Worm (Caenorhabditis elegans) whole organism, young adult: ENCODE measurements around the gene T18D3.5.

Experiments used
- C06A6.2 ChIP-seq: fragments of 200-800 bp; sonication (Bioruptor generic); conservative IDR thresholded peaks from 2 replicates; pipeline ENCODE4 v1.3.6; 2022; ENCODE audit warnings: missing genetic modification characterization, missing compliant biosample characterization
- F22D6.2 ChIP-seq: sonication (generic microtip); optimal IDR thresholded peaks from 2 replicates; lab custom pipeline; 2016; ENCODE audit warnings: mild to moderate bottlenecking, missing genetic modification characterization, missing compliant biosample characterization
- F33H1.4 ChIP-seq: fragments of 200-800 bp; sonication (Bioruptor generic); IDR thresholded peaks from 2 replicates; pipeline ENCODE4 v1.3.6; 2022; ENCODE audit warnings: missing genetic modification reagents, missing genetic modification characterization, missing compliant biosample characterization
- F37B4.10 ChIP-seq: fragments of 200-800 bp; sonication (Bioruptor generic); IDR thresholded peaks from 2 replicates; pipeline ENCODE4 v1.3.6; 2022; ENCODE audit warnings: missing genetic modification characterization, missing compliant biosample characterization
- F39B2.1 ChIP-seq: fragments of 200-800 bp; sonication (Bioruptor generic); IDR thresholded peaks from 2 replicates; pipeline ENCODE4 v1.3.6; 2022; ENCODE audit warnings: missing genetic modification reagents, missing genetic modification characterization, missing compliant biosample characterization
- F49E8.2 ChIP-seq: sonication (generic microtip); optimal IDR thresholded peaks from 3 replicates; lab custom pipeline; 2017; ENCODE audit warnings: missing genetic modification characterization, mild to moderate bottlenecking, missing compliant biosample characterization, antibody characterized with exemption, moderate library complexity; ENCODE audit not compliant: insufficient read depth
- Y53G8AR.9 ChIP-seq: fragments of 200-800 bp; sonication (Bioruptor generic); conservative IDR thresholded peaks from 2 replicates; pipeline ENCODE4 v1.3.6; 2022; ENCODE audit warnings: missing genetic modification reagents, missing genetic modification characterization, missing compliant biosample characterization
- akir-1 ChIP-seq: fragments of 200-800 bp; sonication (Bioruptor generic); optimal IDR thresholded peaks from 2 replicates; lab custom pipeline; 2018; ENCODE audit warnings: mild to moderate bottlenecking, missing genetic modification characterization, moderate library complexity, missing compliant biosample characterization
- atf-7 ChIP-seq: sonication (generic microtip); optimal IDR thresholded peaks from 2 replicates; lab custom pipeline; 2017; ENCODE audit warnings: mild to moderate bottlenecking, missing genetic modification characterization, missing compliant biosample characterization
- athp-1 ChIP-seq: sonication (generic microtip); optimal IDR thresholded peaks from 2 replicates; lab custom pipeline; 2017; ENCODE audit warnings: mild to moderate bottlenecking, missing genetic modification characterization, missing compliant biosample characterization
- attf-3 ChIP-seq: fragments of 200-800 bp; sonication (Bioruptor generic); conservative IDR thresholded peaks from 2 replicates; pipeline ENCODE4 v1.3.6; 2022; ENCODE audit warnings: missing genetic modification reagents, missing genetic modification characterization, missing compliant biosample characterization
- bed-1 ChIP-seq: fragments of 200-800 bp; sonication (Bioruptor generic); IDR thresholded peaks from 2 replicates; pipeline ENCODE4 v1.3.6; 2022; ENCODE audit warnings: missing genetic modification reagents, missing genetic modification characterization, missing compliant biosample characterization
- ccch-3 ChIP-seq: fragments of 200-800 bp; sonication (Bioruptor generic); optimal IDR thresholded peaks from 2 replicates; lab custom pipeline; 2018; ENCODE audit warnings: mild to moderate bottlenecking, missing genetic modification characterization, missing compliant biosample characterization
- cebp-1 ChIP-seq, 2 experiments: fragments of 200-800 bp in 1 of 2; sonication (Bioruptor generic) in 1 of 2; sonication (generic microtip) in 1 of 2; IDR thresholded peaks in 1 of 2; optimal IDR thresholded peaks in 1 of 2; 2 replicates each; pipeline versions ENCODE4 v1.3.6 to Lab custom; 2017 to 2022; ENCODE audit warnings: missing compliant biosample characterization in 2 of 2, missing genetic modification characterization in 2 of 2, mild to moderate bottlenecking in 1 of 2, missing genetic modification reagents in 1 of 2, moderate library complexity in 1 of 2
- ceh-58 ChIP-seq: fragments of 200-800 bp; sonication (Bioruptor generic); IDR thresholded peaks from 2 replicates; pipeline ENCODE4 v1.3.6; 2022; ENCODE audit warnings: missing genetic modification characterization, missing compliant biosample characterization
- die-1 ChIP-seq: sonication (generic microtip); optimal IDR thresholded peaks from 2 replicates; lab custom pipeline; 2016; ENCODE audit warnings: missing genotype, mild to moderate bottlenecking, missing genetic modification characterization, missing compliant biosample characterization
- dox-1 ChIP-seq: fragments of 200-800 bp; sonication (Bioruptor generic); IDR thresholded peaks from 2 replicates; pipeline ENCODE4 v1.3.6; 2022; ENCODE audit warnings: missing genetic modification reagents, missing genetic modification characterization, missing compliant biosample characterization
- dpff-1 ChIP-seq: sonication (generic microtip); optimal IDR thresholded peaks from 2 replicates; lab custom pipeline; 2017; ENCODE audit warnings: mild to moderate bottlenecking, missing genetic modification characterization, missing compliant biosample characterization
- egl-18 ChIP-seq: fragments of 200-800 bp; sonication (Bioruptor generic); IDR thresholded peaks from 2 replicates; pipeline ENCODE4 v1.3.6; 2022; ENCODE audit warnings: missing genetic modification reagents, missing genetic modification characterization, missing compliant biosample characterization
- egrh-3 ChIP-seq: fragments of 200-800 bp; sonication (Bioruptor generic); IDR thresholded peaks from 2 replicates; pipeline ENCODE4 v1.3.6; 2022; ENCODE audit warnings: missing genetic modification reagents, missing genetic modification characterization, missing compliant biosample characterization
- ets-4 ChIP-seq: fragments of 200-800 bp; sonication (Bioruptor generic); optimal IDR thresholded peaks from 2 replicates; lab custom pipeline; 2018; ENCODE audit warnings: mild to moderate bottlenecking, missing genetic modification characterization, missing compliant biosample characterization
- hlh-12 ChIP-seq: sonication (generic microtip); optimal IDR thresholded peaks from 2 replicates; lab custom pipeline; 2016; ENCODE audit warnings: missing genetic modification characterization, missing compliant biosample characterization
- hmg-1.2 ChIP-seq: fragments of 200-800 bp; sonication (Bioruptor generic); IDR thresholded peaks from 2 replicates; pipeline ENCODE4 v1.3.6; 2022; ENCODE audit warnings: missing genetic modification reagents, missing genetic modification characterization, missing compliant biosample characterization
- hmg-20 ChIP-seq: fragments of 200-800 bp; sonication (Bioruptor generic); IDR thresholded peaks from 2 replicates; pipeline ENCODE4 v1.3.6; 2022; ENCODE audit warnings: missing genetic modification reagents, missing genetic modification characterization, missing compliant biosample characterization
- lin-40 ChIP-seq: sonication (generic microtip); optimal IDR thresholded peaks from 2 replicates; lab custom pipeline; 2016; ENCODE audit warnings: missing genetic modification characterization, mild to moderate bottlenecking, missing compliant biosample characterization, missing genotype, missing genetic modification reagents
- lin-54 ChIP-seq: fragments of 200-800 bp; sonication (Bioruptor generic); optimal IDR thresholded peaks from 2 replicates; lab custom pipeline; 2018; ENCODE audit warnings: mild to moderate bottlenecking, missing genetic modification characterization, missing compliant biosample characterization
- madf-10 ChIP-seq: sonication (generic microtip); optimal IDR thresholded peaks from 2 replicates; lab custom pipeline; 2016; ENCODE audit warnings: mild to moderate bottlenecking, missing genetic modification characterization, missing compliant biosample characterization
- nfya-1 ChIP-seq: sonication (generic microtip); optimal IDR thresholded peaks from 2 replicates; lab custom pipeline; 2017; ENCODE audit warnings: antibody characterized with exemption, missing compliant biosample characterization, missing genetic modification characterization, borderline replicate concordance; ENCODE audit not compliant: insufficient read depth
- nhr-120 ChIP-seq: fragments of 200-800 bp; sonication (Bioruptor generic); IDR thresholded peaks from 2 replicates; pipeline ENCODE4 v1.3.6; 2022; ENCODE audit warnings: missing genetic modification characterization, missing compliant biosample characterization
- nhr-179 ChIP-seq: sonication (generic microtip); optimal IDR thresholded peaks from 2 replicates; lab custom pipeline; 2016; ENCODE audit warnings: mild to moderate bottlenecking, missing genetic modification characterization, missing compliant biosample characterization
- rcor-1 ChIP-seq: fragments of 200-800 bp; sonication (Bioruptor generic); IDR thresholded peaks from 2 replicates; pipeline ENCODE4 v1.3.6; 2022; ENCODE audit warnings: missing genetic modification reagents, missing genetic modification characterization, missing compliant biosample characterization
- repo-1 ChIP-seq: sonication (generic microtip); optimal IDR thresholded peaks from 2 replicates; lab custom pipeline; 2017; ENCODE audit warnings: mild to moderate bottlenecking, missing genetic modification characterization, missing compliant biosample characterization
- somi-1 ChIP-seq: fragments of 200-800 bp; sonication (Bioruptor generic); optimal IDR thresholded peaks from 2 replicates; lab custom pipeline; 2018; ENCODE audit warnings: mild to moderate bottlenecking, missing genetic modification characterization, missing compliant biosample characterization
- sptf-2 ChIP-seq: fragments of 200-800 bp; sonication (Bioruptor generic); optimal IDR thresholded peaks from 2 replicates; lab custom pipeline; 2018; ENCODE audit warnings: mild to moderate bottlenecking, missing genetic modification characterization, missing compliant biosample characterization
- tbp1 ChIP-seq: fragments of 200-800 bp; sonication (Bioruptor generic); optimal IDR thresholded peaks from 2 replicates; lab custom pipeline; 2018; ENCODE audit warnings: mild to moderate bottlenecking, missing genetic modification characterization, missing compliant biosample characterization
- tlf-1 ChIP-seq: fragments of 200-800 bp; sonication (Bioruptor generic); optimal IDR thresholded peaks from 2 replicates; lab custom pipeline; 2018; ENCODE audit warnings: mild to moderate bottlenecking, missing genetic modification characterization, missing compliant biosample characterization
- unc-130 ChIP-seq: sonication (generic microtip); optimal IDR thresholded peaks from 2 replicates; lab custom pipeline; 2016; ENCODE audit warnings: missing genetic modification reagents, missing genetic modification characterization, missing compliant biosample characterization
- xnd-1 ChIP-seq: sonication (generic microtip); optimal IDR thresholded peaks from 2 replicates; lab custom pipeline; 2016; ENCODE audit warnings: missing genotype, missing genetic modification reagents, missing genetic modification characterization, missing compliant biosample characterization
- zfh-2 ChIP-seq: fragments of 200-800 bp; sonication (Bioruptor generic); conservative IDR thresholded peaks from 2 replicates; pipeline ENCODE4 v1.3.6; 2022; ENCODE audit warnings: missing genetic modification reagents, missing genetic modification characterization, missing compliant biosample characterization
- zim-3 ChIP-seq: sonication (generic microtip); optimal IDR thresholded peaks from 2 replicates; lab custom pipeline; 2017; ENCODE audit warnings: mild to moderate bottlenecking, missing genetic modification characterization, moderate library complexity, missing compliant biosample characterization
- ztf-22 ChIP-seq: fragments of 200-800 bp; sonication (Bioruptor generic); optimal IDR thresholded peaks from 2 replicates; lab custom pipeline; 2018; ENCODE audit warnings: mild to moderate bottlenecking, missing genetic modification characterization, moderate library complexity, missing compliant biosample characterization
- ztf-3 ChIP-seq: fragments of 200-800 bp; sonication (Bioruptor generic); optimal IDR thresholded peaks from 2 replicates; lab custom pipeline; 2018; ENCODE audit warnings: mild to moderate bottlenecking, missing genetic modification characterization, missing compliant biosample characterization

Gene T18D3.5

DNA sequence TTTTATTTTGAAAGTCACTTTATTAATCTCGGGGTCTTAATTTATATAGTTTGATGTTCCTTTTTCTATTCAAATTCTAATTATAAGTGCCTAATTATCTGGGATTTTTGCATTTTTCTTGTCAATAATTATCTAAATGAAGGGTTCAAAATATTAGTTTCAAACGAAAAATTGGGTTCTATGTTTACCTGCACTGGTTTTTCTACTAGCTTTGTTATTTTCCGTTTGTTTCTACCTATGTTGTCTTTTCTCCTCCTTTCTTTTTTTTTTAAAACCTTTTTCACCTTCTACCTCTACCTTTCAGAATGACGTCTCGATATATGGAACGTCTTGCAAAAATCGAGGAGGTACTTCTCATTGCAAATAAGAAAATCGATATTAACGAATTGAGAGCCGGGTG is 21.1 kb downstream of the T18D3.5 start, which contains the start of gene tbc-13:
Gene tbc-13, plus strand, starts transcription at position 301 of the 400 bp plus-strand sequence.
- TF ChIP-seq somi-1 (GFP tag; lab: Kevin White, UChicago) (no peak), nhr-120 (GFP tag; lab: Robert Waterston, UW) (no peak), F49E8.2 (tag; lab: Kevin White, UChicago) (no peak), egrh-3 (GFP tag; lab: Robert Waterston, UW) (no peak), zfh-2 (GFP tag; lab: Robert Waterston, UW) (no peak), hmg-20 (GFP tag; lab: Robert Waterston, UW) (no peak), ets-4 (GFP tag; lab: Kevin White, UChicago) (no peak), athp-1 (tag; lab: Kevin White, UChicago) (no peak), tlf-1 (GFP tag; lab: Kevin White, UChicago) (no peak), Y53G8AR.9 (GFP tag; lab: Robert Waterston, UW) (no peak), nhr-179 (tag; lab: Kevin White, UChicago) (no peak), xnd-1 (tag; lab: Kevin White, UChicago) (no peak), attf-3 (GFP tag; lab: Robert Waterston, UW) (no peak), akir-1 (GFP tag; lab: Kevin White, UChicago) (no peak), dpff-1 (tag; lab: Kevin White, UChicago) (no peak), dox-1 (GFP tag; lab: Robert Waterston, UW) (no peak), hlh-12 (tag; lab: Kevin White, UChicago) (no peak)

DNA sequence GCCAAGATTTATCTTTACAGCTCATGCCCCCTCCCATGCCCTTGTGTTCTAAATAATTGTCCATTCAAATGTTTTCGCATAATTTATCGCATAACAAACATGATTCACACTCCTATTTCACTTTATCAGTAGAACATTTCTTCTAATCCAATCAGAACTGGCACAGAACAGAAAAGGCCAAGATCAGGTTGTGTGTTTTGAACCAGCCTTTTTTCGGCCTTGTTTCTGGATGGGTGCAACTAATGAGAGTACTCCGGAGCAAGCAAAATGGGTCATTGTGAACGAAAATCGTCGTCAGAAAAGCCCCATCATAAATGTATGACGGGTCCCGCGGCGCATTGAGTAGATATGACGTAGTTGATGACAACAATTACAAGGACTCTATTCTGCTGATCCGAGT is 27.5 kb downstream of the T18D3.5 start:
- no peak for TF ChIP-seq sptf-2 (GFP tag; lab: Kevin White, UChicago)

DNA sequence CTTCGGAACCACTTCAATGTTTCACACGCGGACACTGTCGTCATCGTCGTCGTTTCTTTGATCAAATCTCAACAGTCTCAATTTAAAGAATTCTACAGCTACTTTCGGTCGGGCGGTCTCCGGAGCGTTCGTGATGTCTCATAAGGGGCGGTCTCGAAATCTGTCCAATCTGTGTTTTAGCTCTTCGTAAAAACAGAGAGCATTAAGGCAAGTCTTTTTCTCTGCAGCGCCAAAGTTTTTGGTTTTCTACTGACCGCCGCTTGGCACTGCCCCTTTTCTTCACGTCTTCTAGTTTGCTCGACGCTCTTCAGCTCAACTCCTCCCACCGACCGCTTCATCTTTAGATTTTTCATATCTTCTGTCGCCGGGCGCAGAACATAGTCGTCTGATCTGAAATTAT is 28.9 kb downstream of the T18D3.5 start, which contains the start of gene lips-1:
Gene lips-1, plus strand, starts transcription at position 301 of the 400 bp plus-strand sequence.
- TF ChIP-seq ceh-58 (GFP tag; lab: Robert Waterston, UW) (no peak), F39B2.1 (GFP tag; lab: Robert Waterston, UW) (no peak), akir-1 (GFP tag; lab: Kevin White, UChicago) (no peak), hmg-1.2 (GFP tag; lab: Robert Waterston, UW) (no peak), unc-130 (no peak), F49E8.2 (tag; lab: Kevin White, UChicago) (no peak), hlh-12 (tag; lab: Kevin White, UChicago) (no peak), bed-1 (GFP tag; lab: Robert Waterston, UW) (no peak), repo-1 (tag; lab: Kevin White, UChicago) (no peak), nhr-120 (GFP tag; lab: Robert Waterston, UW) (no peak), nfya-1 (tag; lab: Kevin White, UChicago) (no peak), rcor-1 (GFP tag; lab: Robert Waterston, UW) (no peak), cebp-1 (GFP tag; IDR thresholded peaks at IDR 0.05; lab: Robert Waterston, UW) (no peak), cebp-1 (tag; optimal IDR thresholded peaks at IDR 0.05; lab: Kevin White, UChicago) (no peak), tbp1 (GFP tag; lab: Kevin White, UChicago) (no peak)

DNA sequence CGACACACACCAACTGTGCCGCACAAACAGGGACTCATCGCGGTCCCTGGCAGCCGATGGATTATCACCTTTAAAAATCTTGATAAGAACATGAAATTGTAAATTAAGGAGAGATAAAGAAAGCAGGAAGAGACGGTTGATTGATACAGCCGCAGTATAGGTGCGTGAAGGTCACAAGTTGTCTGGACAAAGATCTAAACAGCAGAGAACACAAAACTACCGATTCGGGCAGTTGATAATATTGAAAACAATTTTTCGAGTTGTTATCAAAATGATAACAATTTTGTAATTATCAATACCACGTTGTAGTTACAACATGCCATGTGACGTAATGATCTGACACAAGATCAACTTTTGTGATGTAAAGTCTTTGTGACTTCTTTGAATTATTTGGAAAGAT is 37.2 kb downstream of the T18D3.5 start:
- no peak for TF ChIP-seq ccch-3
- TF ChIP-seq zim-3, result no peak
- TF ChIP-seq lin-54 (GFP tag; lab: Kevin White, UChicago), result no peak
- TF ChIP-seq zfh-2 (GFP tag; lab: Robert Waterston, UW), result no peak
- TF ChIP-seq madf-10 (tag; lab: Kevin White, UChicago), result peak; percentile 8
- TF ChIP-seq ceh-58 (GFP tag; lab: Robert Waterston, UW), result no peak
- TF ChIP-seq lin-40 (tag; lab: Kevin White, UChicago), result peak; percentile 86
- TF ChIP-seq F37B4.10 (GFP tag; lab: Robert Waterston, UW), result no peak
- no peak for TF ChIP-seq unc-130
- TF ChIP-seq die-1 (tag; lab: Kevin White, UChicago), result no peak
- TF ChIP-seq ztf-22, result peak; percentile 70
- TF ChIP-seq somi-1 (GFP tag; lab: Kevin White, UChicago), result peak; percentile 79
- TF ChIP-seq egl-18 (GFP tag; lab: Robert Waterston, UW), result no peak
- peak; percentile 16 for TF ChIP-seq ztf-3
- peak; percentile 71 for TF ChIP-seq atf-7 (tag; lab: Kevin White, UChicago)
- peak; percentile 84 for TF ChIP-seq F22D6.2 (tag; lab: Kevin White, UChicago)
- peak; percentile 13; the same call in 1 of the 2 replicates for TF ChIP-seq cebp-1 (GFP tag; IDR thresholded peaks at IDR 0.05; lab: Robert Waterston, UW)
- no peak for TF ChIP-seq cebp-1 (tag; optimal IDR thresholded peaks at IDR 0.05; lab: Kevin White, UChicago)
- peak; percentile 53; the same call in 1 of the 2 replicates for TF ChIP-seq C06A6.2 (GFP tag; lab: Robert Waterston, UW)
- no peak for TF ChIP-seq F33H1.4
- TF ChIP-seq repo-1 (tag; lab: Kevin White, UChicago), result no peak
